Worm (Caenorhabditis elegans): ENCODE measurements around the gene ZC449.8.

- no peak for TF ChIP-seq flt-1 (GFP tag; IDR thresholded peaks at IDR 0.05)
- no peak for TF ChIP-seq med-1 (GFP tag; optimal IDR thresholded peaks at IDR 0.05; ENCODE audit: insufficient read depth)
- TF ChIP-seq ref-1 (GFP tag; conservative IDR thresholded peaks at IDR 0.05) = no peak
- TF ChIP-seq klf-2 (GFP tag; conservative IDR thresholded peaks at IDR 0.05) = no peak
Measured at ce11 chrX:5026461-5026860, 10.6 kb downstream of the ZC449.8 start.
